Worm (Caenorhabditis elegans) whole organism, young adult: ENCODE data around the gene F54C8.7.

ENCODE experiments used
- ama-1 ChIP-seq, 3 experiments: fragments of 150-350 bp in 1 of 3; sonication (generic microtip) in 2 of 3; optimal IDR thresholded peaks; 2 replicates each; lab custom pipeline; 2014 to 2018; ENCODE audit warnings: missing biosample characterization in 2 of 3, missing genetic modification characterization in 2 of 3, missing genetic modification reagents in 2 of 3
- hmg-1.2 ChIP-seq: fragments of 200-800 bp; sonication (Bioruptor generic); IDR thresholded peaks from 2 replicates; pipeline ENCODE4 v1.3.6; 2022; ENCODE audit warnings: missing genetic modification reagents, missing genetic modification characterization, missing compliant biosample characterization
- lin-54 ChIP-seq: fragments of 200-800 bp; sonication (Bioruptor generic); optimal IDR thresholded peaks from 2 replicates; lab custom pipeline; 2018; ENCODE audit warnings: mild to moderate bottlenecking, missing genetic modification characterization, missing compliant biosample characterization
- snpc-4 ChIP-seq, 5 experiments: fragments of 150-350 bp in 1 of 5; sonication (generic microtip) in 4 of 5; optimal IDR thresholded peaks; 2 replicates each; lab custom pipeline; 2014 to 2018; ENCODE audit warnings: missing genetic modification characterization in 5 of 5, missing biosample characterization in 3 of 5, antibody characterized with exemption in 2 of 5, mild to moderate bottlenecking in 2 of 5, missing compliant biosample characterization in 2 of 5, missing genotype in 2 of 5, moderate library complexity in 2 of 5, missing genetic modification reagents in 1 of 5

ce11 chrIII:9455980-9456658 lies 2.3 kb upstream of the F54C8.7 start, which contains the start of the genes rheb-1 and spk-1:
- TF ChIP-seq snpc-4 (GFP tag; optimal IDR thresholded peaks at IDR 0.05; lab: Kevin White, UChicago) (peak; percentile 27), snpc-4 (tag; optimal IDR thresholded peaks at IDR 0.05; lab: Kevin White, UChicago) (peak; percentile 66 to 75 (median 72)), hmg-1.2 (GFP tag; lab: Robert Waterston, UW) (peak; percentile 94), ama-1 (optimal IDR thresholded peaks at IDR 0.05; lab: Kevin White, UChicago) (no peak), ama-1 (GFP tag; optimal IDR thresholded peaks at IDR 0.05; lab: Kevin White, UChicago) (no peak), lin-54 (GFP tag; lab: Kevin White, UChicago) (peak; percentile 84)
